Worm (Caenorhabditis elegans): ENCODE measurements around the gene C54D1.7.

- no peak for TF ChIP-seq nhr-28 (tag; optimal IDR thresholded peaks at IDR 0.05)
- no peak for TF ChIP-seq ceh-43 (GFP tag; optimal IDR thresholded peaks at IDR 0.05)
- TF ChIP-seq mep-1 (tag; optimal IDR thresholded peaks at IDR 0.05): no peak
- TF ChIP-seq nhr-76 (tag; optimal IDR thresholded peaks at IDR 0.05): no peak
- no peak for TF ChIP-seq mab-5 (tag; optimal IDR thresholded peaks at IDR 0.05)
- TF ChIP-seq elt-1 (tag; optimal IDR thresholded peaks at IDR 0.05; ENCODE audit: borderline replicate concordance, insufficient read depth): no peak
- TF ChIP-seq pha-4 (tag; optimal IDR thresholded peaks at IDR 0.05): peak; percentile 86
- TF ChIP-seq sem-2 (GFP tag; optimal IDR thresholded peaks at IDR 0.05): no peak
- TF ChIP-seq ztf-11 (tag; optimal IDR thresholded peaks at IDR 0.05): no peak
Observed at ce11 chrX:7181627-7182026, 25.8 kb upstream of the C54D1.7 start.
